Worm (Caenorhabditis elegans) whole organism, early embryonic: Measurements from ENCODE around the gene gst-32.

ENCODE experiments used
- ama-1 ChIP-seq: fragments of 150-350 bp; optimal IDR thresholded peaks from 2 replicates; lab custom pipeline; 2014
- hmbx-1 ChIP-seq: sonication (generic microtip); optimal IDR thresholded peaks from 2 replicates; lab custom pipeline; 2016; ENCODE audit warnings: mild to moderate bottlenecking, missing genetic modification characterization, missing compliant biosample characterization
- hmg-4 ChIP-seq: fragments of 200-800 bp; sonication (Bioruptor generic); optimal IDR thresholded peaks from 2 replicates; lab custom pipeline; 2018; ENCODE audit warnings: mild to moderate bottlenecking, missing genetic modification characterization, missing compliant biosample characterization
- hnd-1 ChIP-seq: sonication (generic microtip); optimal IDR thresholded peaks from 2 replicates; lab custom pipeline; 2016; ENCODE audit warnings: missing genetic modification characterization, missing compliant biosample characterization
- scrt-1 ChIP-seq: fragments of 200-800 bp; sonication (Bioruptor generic); IDR thresholded peaks from 2 replicates; pipeline ENCODE4 v1.3.6; 2022; ENCODE audit warnings: missing genetic modification characterization, missing compliant biosample characterization
- sea-1 ChIP-seq: fragments of 200-800 bp; sonication (Bioruptor generic); conservative IDR thresholded peaks from 2 replicates; pipeline ENCODE4 v1.3.6; 2022; ENCODE audit warnings: missing genetic modification characterization, missing compliant biosample characterization
- tbx-37 ChIP-seq: fragments of 200-800 bp; sonication (Bioruptor generic); conservative IDR thresholded peaks from 2 replicates; pipeline ENCODE4 v1.3.6; 2022; ENCODE audit warnings: missing genetic modification reagents, missing genetic modification characterization, missing compliant biosample characterization
- tra-4 ChIP-seq: sonication (generic microtip); optimal IDR thresholded peaks from 2 replicates; lab custom pipeline; 2017; ENCODE audit warnings: missing genetic modification characterization, missing compliant biosample characterization

ce11 chrII:15219033-15219432, 40.6 kb upstream of the gst-32 start:
- TF ChIP-seq ama-1 = no peak
- TF ChIP-seq hnd-1 (tag; lab: Kevin White, UChicago) = no peak
- no peak for TF ChIP-seq hmg-4
- no peak for TF ChIP-seq hmbx-1 (tag; lab: Kevin White, UChicago)
- TF ChIP-seq scrt-1 (GFP tag; lab: Robert Waterston, UW) = no peak
- no peak for TF ChIP-seq tbx-37 (GFP tag; lab: Robert Waterston, UW)
- TF ChIP-seq sea-1 (GFP tag; lab: Robert Waterston, UW) = no peak
- no peak for TF ChIP-seq tra-4 (tag; lab: Kevin White, UChicago)
